Worm (Caenorhabditis elegans) whole organism, young adult: ENCODE measurements around the gene R05G6.5.

Experiments used
- B0261.1 ChIP-seq: sonication (generic microtip); optimal IDR thresholded peaks from 2 replicates; lab custom pipeline; 2016; ENCODE audit warnings: mild to moderate bottlenecking, missing genetic modification characterization, moderate library complexity, missing compliant biosample characterization
- C06A6.2 ChIP-seq: fragments of 200-800 bp; sonication (Bioruptor generic); conservative IDR thresholded peaks from 2 replicates; pipeline ENCODE4 v1.3.6; 2022; ENCODE audit warnings: missing genetic modification characterization, missing compliant biosample characterization
- F22D6.2 ChIP-seq: sonication (generic microtip); optimal IDR thresholded peaks from 2 replicates; lab custom pipeline; 2016; ENCODE audit warnings: mild to moderate bottlenecking, missing genetic modification characterization, missing compliant biosample characterization
- F39B2.1 ChIP-seq: fragments of 200-800 bp; sonication (Bioruptor generic); IDR thresholded peaks from 2 replicates; pipeline ENCODE4 v1.3.6; 2022; ENCODE audit warnings: missing genetic modification reagents, missing genetic modification characterization, missing compliant biosample characterization
- F52B5.7 ChIP-seq: sonication (generic microtip); optimal IDR thresholded peaks from 2 replicates; lab custom pipeline; 2016; ENCODE audit warnings: mild to moderate bottlenecking, missing genetic modification characterization, missing compliant biosample characterization
- F55B11.4 ChIP-seq: sonication (generic microtip); optimal IDR thresholded peaks from 2 replicates; lab custom pipeline; 2016; ENCODE audit warnings: missing compliant biosample characterization, missing genetic modification characterization, borderline replicate concordance; ENCODE audit not compliant: insufficient read depth
- F57A8.1 ChIP-seq: fragments of 200-800 bp; sonication (Bioruptor generic); optimal IDR thresholded peaks from 2 replicates; lab custom pipeline; 2018; ENCODE audit warnings: mild to moderate bottlenecking, missing genetic modification characterization, moderate library complexity, missing compliant biosample characterization
- T26A5.8 ChIP-seq: sonication (generic microtip); optimal IDR thresholded peaks from 2 replicates; lab custom pipeline; 2016; ENCODE audit warnings: missing genetic modification characterization, missing compliant biosample characterization
- Y53F4B.3 ChIP-seq: fragments of 200-800 bp; sonication (Bioruptor generic); IDR thresholded peaks from 2 replicates; pipeline ENCODE4 v1.3.6; 2022; ENCODE audit warnings: missing genetic modification reagents, missing genetic modification characterization, missing compliant biosample characterization
- Y56A3A.18 ChIP-seq: fragments of 200-800 bp; sonication (Bioruptor generic); IDR thresholded peaks from 2 replicates; pipeline ENCODE4 v1.3.6; 2022; ENCODE audit warnings: missing genetic modification reagents, missing genetic modification characterization, missing compliant biosample characterization
- Y67H2A.10 ChIP-seq: fragments of 200-800 bp; sonication (Bioruptor generic); conservative IDR thresholded peaks from 2 replicates; pipeline ENCODE4 v1.3.6; 2022; ENCODE audit warnings: missing genetic modification reagents, missing genetic modification characterization, missing compliant biosample characterization
- Y95B8A.8 ChIP-seq: fragments of 200-800 bp; sonication (Bioruptor generic); IDR thresholded peaks from 2 replicates; pipeline ENCODE4 v1.3.6; 2022; ENCODE audit warnings: missing genetic modification reagents, missing genetic modification characterization, missing compliant biosample characterization
- ZK185.1 ChIP-seq: sonication (generic microtip); optimal IDR thresholded peaks from 2 replicates; lab custom pipeline; 2016; ENCODE audit warnings: mild to moderate bottlenecking, missing genetic modification characterization, missing compliant biosample characterization; ENCODE audit not compliant: poor library complexity, severe bottlenecking
- attf-6 ChIP-seq: fragments of 200-800 bp; sonication (Bioruptor generic); IDR thresholded peaks from 2 replicates; pipeline ENCODE4 v1.3.6; 2022; ENCODE audit warnings: missing genetic modification reagents, missing genetic modification characterization, missing compliant biosample characterization
- bed-2 ChIP-seq: fragments of 200-800 bp; sonication (Bioruptor generic); IDR thresholded peaks from 2 replicates; pipeline ENCODE4 v1.3.6; 2022; ENCODE audit warnings: missing genetic modification reagents, missing genetic modification characterization, missing compliant biosample characterization
- ceh-79 ChIP-seq: sonication (generic microtip); optimal IDR thresholded peaks from 2 replicates; lab custom pipeline; 2017; ENCODE audit warnings: mild to moderate bottlenecking, missing genetic modification characterization, missing compliant biosample characterization
- die-1 ChIP-seq: sonication (generic microtip); optimal IDR thresholded peaks from 2 replicates; lab custom pipeline; 2016; ENCODE audit warnings: missing genotype, mild to moderate bottlenecking, missing genetic modification characterization, missing compliant biosample characterization
- dox-1 ChIP-seq: fragments of 200-800 bp; sonication (Bioruptor generic); IDR thresholded peaks from 2 replicates; pipeline ENCODE4 v1.3.6; 2022; ENCODE audit warnings: missing genetic modification reagents, missing genetic modification characterization, missing compliant biosample characterization
- fkh-3 ChIP-seq: sonication (generic microtip); optimal IDR thresholded peaks from 2 replicates; lab custom pipeline; 2016; ENCODE audit warnings: mild to moderate bottlenecking, missing genetic modification characterization, missing compliant biosample characterization
- him-1 ChIP-seq: sonication (generic microtip); optimal IDR thresholded peaks from 2 replicates; lab custom pipeline; 2016; ENCODE audit warnings: missing genotype, missing genetic modification reagents, missing genetic modification characterization, missing compliant biosample characterization
- hmg-1.2 ChIP-seq: fragments of 200-800 bp; sonication (Bioruptor generic); IDR thresholded peaks from 2 replicates; pipeline ENCODE4 v1.3.6; 2022; ENCODE audit warnings: missing genetic modification reagents, missing genetic modification characterization, missing compliant biosample characterization
- hsf-1 ChIP-seq: fragments of 200-800 bp; sonication (Bioruptor generic); IDR thresholded peaks from 2 replicates; pipeline ENCODE4 v1.3.6; 2022; ENCODE audit warnings: missing genetic modification reagents, missing genetic modification characterization, missing compliant biosample characterization
- lin-35 ChIP-seq, 3 experiments: fragments of 150-350 bp in 2 of 3; sonication (generic microtip) in 1 of 3; optimal IDR thresholded peaks; 2 replicates each; lab custom pipeline; 2014 to 2018; ENCODE audit warnings: missing biosample characterization in 3 of 3, missing genetic modification characterization in 3 of 3, missing genetic modification reagents in 3 of 3
- lin-40 ChIP-seq: sonication (generic microtip); optimal IDR thresholded peaks from 2 replicates; lab custom pipeline; 2016; ENCODE audit warnings: missing genetic modification characterization, mild to moderate bottlenecking, missing compliant biosample characterization, missing genotype, missing genetic modification reagents
- madf-8 ChIP-seq: fragments of 200-800 bp; sonication (Bioruptor generic); conservative IDR thresholded peaks from 2 replicates; pipeline ENCODE4 v1.3.6; 2022; ENCODE audit warnings: missing genetic modification reagents, missing genetic modification characterization, missing compliant biosample characterization
- mel-28 ChIP-seq: sonication (generic microtip); optimal IDR thresholded peaks from 2 replicates; lab custom pipeline; 2016; ENCODE audit warnings: borderline replicate concordance, mild to moderate bottlenecking, missing genetic modification characterization, missing compliant biosample characterization
- mes-4 ChIP-seq: sonication (generic microtip); optimal IDR thresholded peaks from 2 replicates; lab custom pipeline; 2016; ENCODE audit warnings: missing genotype, missing genetic modification characterization, missing compliant biosample characterization
- mxl-1 ChIP-seq: sonication (generic microtip); optimal IDR thresholded peaks from 2 replicates; lab custom pipeline; 2016; ENCODE audit warnings: missing genetic modification characterization, missing compliant biosample characterization
- nfya-1 ChIP-seq: sonication (generic microtip); optimal IDR thresholded peaks from 2 replicates; lab custom pipeline; 2017; ENCODE audit warnings: antibody characterized with exemption, missing compliant biosample characterization, missing genetic modification characterization, borderline replicate concordance; ENCODE audit not compliant: insufficient read depth
- nfyb-1 ChIP-seq: fragments of 200-800 bp; sonication (Bioruptor generic); IDR thresholded peaks from 2 replicates; pipeline ENCODE4 v1.3.6; 2022; ENCODE audit warnings: missing genetic modification reagents, missing genetic modification characterization, missing compliant biosample characterization
- snpc-3.4 ChIP-seq: sonication (generic microtip); optimal IDR thresholded peaks from 2 replicates; lab custom pipeline; 2017; ENCODE audit warnings: missing genetic modification characterization, mild to moderate bottlenecking, missing compliant biosample characterization, antibody characterized with exemption, moderate library complexity, missing genotype, missing genetic modification reagents
- tbp1 ChIP-seq: fragments of 200-800 bp; sonication (Bioruptor generic); optimal IDR thresholded peaks from 2 replicates; lab custom pipeline; 2018; ENCODE audit warnings: mild to moderate bottlenecking, missing genetic modification characterization, missing compliant biosample characterization
- unc-130 ChIP-seq: sonication (generic microtip); optimal IDR thresholded peaks from 2 replicates; lab custom pipeline; 2016; ENCODE audit warnings: missing genetic modification reagents, missing genetic modification characterization, missing compliant biosample characterization
- zfh-2 ChIP-seq: fragments of 200-800 bp; sonication (Bioruptor generic); conservative IDR thresholded peaks from 2 replicates; pipeline ENCODE4 v1.3.6; 2022; ENCODE audit warnings: missing genetic modification reagents, missing genetic modification characterization, missing compliant biosample characterization
- ztf-18 ChIP-seq: sonication (generic microtip); optimal IDR thresholded peaks from 2 replicates; lab custom pipeline; 2016; ENCODE audit warnings: missing genotype, mild to moderate bottlenecking, missing genetic modification characterization, missing compliant biosample characterization
- ztf-25 ChIP-seq: fragments of 200-800 bp; sonication (Bioruptor generic); IDR thresholded peaks from 2 replicates; pipeline ENCODE4 v1.3.6; 2022; ENCODE audit warnings: missing genetic modification reagents, missing genetic modification characterization, missing compliant biosample characterization
- ztf-28 ChIP-seq: fragments of 200-800 bp; sonication (Bioruptor generic); IDR thresholded peaks from 2 replicates; pipeline ENCODE4 v1.3.6; 2022; ENCODE audit warnings: missing genetic modification reagents, missing genetic modification characterization, missing compliant biosample characterization

R05G6.5 gene

DNA sequence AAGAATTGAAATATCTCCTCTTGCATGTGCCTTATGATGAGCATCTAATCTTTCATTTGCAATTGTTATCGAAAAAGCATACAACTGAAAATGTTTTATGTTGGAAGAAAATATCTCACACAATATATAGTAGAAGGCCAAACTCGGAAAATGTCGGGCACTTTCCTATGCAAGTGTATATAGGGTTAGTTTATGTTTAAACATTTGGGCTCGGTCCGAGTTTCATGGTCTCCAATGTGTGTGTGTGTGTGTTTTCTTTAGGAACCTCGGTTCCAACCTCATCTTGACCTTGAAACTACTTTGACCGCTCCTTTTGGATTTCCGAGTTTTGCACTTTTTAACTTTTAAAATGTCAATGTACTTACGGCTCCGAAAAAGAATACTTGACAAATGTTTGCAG, 8.9 kb upstream of the R05G6.5 start (continued):
- no peak for TF ChIP-seq madf-8 (GFP tag; lab: Robert Waterston, UW)
- TF ChIP-seq die-1 (tag; lab: Kevin White, UChicago) = peak; percentile 68
- peak; percentile 81 for TF ChIP-seq hmg-1.2 (GFP tag; lab: Robert Waterston, UW)
- peak; percentile 83 for TF ChIP-seq tbp1 (GFP tag; lab: Kevin White, UChicago)
- TF ChIP-seq nfyb-1 (GFP tag; lab: Robert Waterston, UW) = no peak
- peak; percentile 51 for TF ChIP-seq B0261.1 (tag; lab: Kevin White, UChicago)
- no peak for TF ChIP-seq ztf-28 (GFP tag; lab: Robert Waterston, UW)
- no peak for TF ChIP-seq attf-6 (GFP tag; lab: Robert Waterston, UW)
- peak; percentile 67 for TF ChIP-seq snpc-3.4 (tag; lab: Kevin White, UChicago)
- TF ChIP-seq mel-28 (tag; lab: Kevin White, UChicago) = no peak

DNA sequence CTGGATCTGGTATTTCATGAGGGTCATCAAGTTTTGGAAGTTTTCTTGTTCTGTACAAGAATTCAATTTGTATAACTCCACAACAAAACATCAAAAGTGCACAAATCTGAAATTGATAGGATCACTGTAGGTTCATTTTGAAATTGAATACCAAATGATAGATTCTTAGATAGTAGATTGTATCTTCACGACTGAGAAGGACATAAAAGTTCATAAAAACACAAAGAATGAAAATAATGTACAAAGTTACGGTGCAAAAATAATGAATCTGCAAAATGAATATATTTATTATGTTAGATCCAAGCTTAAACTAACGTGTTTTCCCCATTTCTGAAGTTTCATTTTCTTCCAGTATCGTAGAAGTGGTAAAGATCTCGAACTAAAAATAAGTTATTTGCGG, 7.2 kb upstream of the R05G6.5 start:
- no peak for TF ChIP-seq die-1 (tag; lab: Kevin White, UChicago)
- no peak for TF ChIP-seq attf-6 (GFP tag; lab: Robert Waterston, UW)
- no peak for TF ChIP-seq Y56A3A.18 (GFP tag; lab: Robert Waterston, UW)
- no peak for TF ChIP-seq lin-35 (GFP tag; optimal IDR thresholded peaks at IDR 0.05; lab: Kevin White, UChicago)
- TF ChIP-seq ZK185.1 = no peak
- TF ChIP-seq F39B2.1 (GFP tag; lab: Robert Waterston, UW) = no peak
- no peak for TF ChIP-seq F57A8.1 (GFP tag; lab: Kevin White, UChicago)
- TF ChIP-seq bed-2 = no peak
- no peak for TF ChIP-seq F52B5.7 (tag; lab: Kevin White, UChicago)
- TF ChIP-seq tbp1 (GFP tag; lab: Kevin White, UChicago) = no peak
- TF ChIP-seq zfh-2 (GFP tag; lab: Robert Waterston, UW) = no peak
- TF ChIP-seq nfya-1 (tag; lab: Kevin White, UChicago) = no peak
- no peak for TF ChIP-seq C06A6.2 (GFP tag; lab: Robert Waterston, UW)
- TF ChIP-seq T26A5.8 (tag; lab: Kevin White, UChicago) = no peak
- TF ChIP-seq fkh-3 = no peak
- TF ChIP-seq B0261.1 (tag; lab: Kevin White, UChicago) = no peak
- TF ChIP-seq, all 124 proteins: peak for 0

DNA sequence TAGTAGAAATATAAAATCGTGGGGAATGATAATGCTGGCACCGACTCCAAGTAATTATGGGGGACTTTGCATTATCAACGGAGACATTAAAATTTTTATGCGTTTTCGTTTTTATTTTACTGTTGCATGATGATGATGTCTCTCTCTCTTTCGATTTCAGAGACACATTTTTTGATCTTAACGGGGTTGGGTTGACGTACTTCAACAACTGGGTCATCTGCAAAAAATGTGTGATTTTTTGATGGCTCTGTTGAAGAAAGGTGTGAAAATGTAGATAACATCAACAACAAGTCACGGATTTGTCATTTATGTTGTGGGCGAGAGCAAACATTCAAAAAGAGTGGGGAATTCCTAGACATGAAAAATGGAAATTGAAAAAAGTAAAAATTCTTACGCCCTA, 6.8 kb upstream of the R05G6.5 start, which contains the start of gene F55G1.15:
F55G1.15 (minus strand) TSS at position 101 of the 400 bp plus-strand sequence.
- TF ChIP-seq Y53F4B.3 (GFP tag; lab: Robert Waterston, UW) (no peak), F22D6.2 (tag; lab: Kevin White, UChicago) (no peak), lin-40 (tag; lab: Kevin White, UChicago) (no peak), mxl-1 (tag; lab: Kevin White, UChicago) (no peak), ztf-18 (tag; lab: Kevin White, UChicago) (no peak), Y95B8A.8 (GFP tag; lab: Robert Waterston, UW) (no peak), ceh-79 (tag; lab: Kevin White, UChicago) (no peak), zfh-2 (GFP tag; lab: Robert Waterston, UW) (no peak), him-1 (tag; lab: Kevin White, UChicago) (no peak), Y67H2A.10 (GFP tag; lab: Robert Waterston, UW) (no peak), unc-130 (GFP tag; lab: Kevin White, UChicago) (no peak), dox-1 (GFP tag; lab: Robert Waterston, UW) (no peak), mes-4 (no peak), F55B11.4 (tag; lab: Kevin White, UChicago) (no peak), ztf-25 (no peak), hsf-1 (no peak)
- TF ChIP-seq, all 124 proteins: peak for 0
